Worm (Caenorhabditis elegans): ENCODE measurements around the gene col-122.

DNA sequence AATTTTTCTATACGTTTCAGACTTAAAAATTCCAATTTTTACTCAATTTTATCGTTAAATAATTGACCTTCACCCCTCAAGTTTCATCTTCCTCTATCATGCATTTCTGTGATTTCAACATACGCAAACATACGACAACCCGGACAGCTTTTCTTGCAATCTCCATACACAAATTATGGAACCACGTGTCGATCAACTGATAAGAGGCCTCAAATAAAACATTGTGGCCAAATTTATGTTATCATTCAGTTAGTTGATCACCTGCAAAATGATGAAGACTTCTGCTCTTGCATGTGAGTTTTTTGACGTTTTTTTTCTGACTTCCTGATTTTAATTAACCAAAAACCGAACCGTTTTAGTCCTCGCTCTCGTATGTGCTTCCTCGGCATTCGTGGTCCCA is 30.3 kb downstream of the col-122 start, which contains the start of gene spp-18:
- TF ChIP-seq R02D3.7 (tag; optimal IDR thresholded peaks at IDR 0.05) (no peak), dmd-4 (tag; optimal IDR thresholded peaks at IDR 0.05) (no peak), mab-5 (tag; optimal IDR thresholded peaks at IDR 0.05) (no peak), snpc-4 (tag; optimal IDR thresholded peaks at IDR 0.05) (no peak), ztf-4 (tag; optimal IDR thresholded peaks at IDR 0.05) (no peak), nhr-6 (tag; optimal IDR thresholded peaks at IDR 0.05) (no peak), unc-55 (GFP tag; optimal IDR thresholded peaks at IDR 0.05) (no peak), elt-3 (tag; optimal IDR thresholded peaks at IDR 0.05) (no peak)

All from whole organism, L2 larva.